Worm (Caenorhabditis elegans): ENCODE measurements around the gene pes-4.
A peak's percentile ranks its signal among the peaks of the same experiment; 100 is the strongest.

pes-4 gene

ce11 chrIII:1226256-1226655 lies 3.8 kb downstream of the pes-4 start:
- TF ChIP-seq ztf-23 (GFP tag; IDR thresholded peaks at IDR 0.05) (0 out of 2 replicates have a peak, but pooled peaks have one; percentile 9), ref-1 (GFP tag; conservative IDR thresholded peaks at IDR 0.05) (no peak)

ce11 chrIII:1225595-1225994 lies 4.5 kb downstream of the pes-4 start:
- no peak for TF ChIP-seq klf-2 (GFP tag; conservative IDR thresholded peaks at IDR 0.05)
- TF ChIP-seq flt-1 (GFP tag; IDR thresholded peaks at IDR 0.05) = 0 out of 2 replicates have a peak, but pooled peaks have one; percentile 19

ce11 chrIII:1225116-1225515 lies 5.0 kb downstream of the pes-4 start:
- TF ChIP-seq cog-1 (tag; optimal IDR thresholded peaks at IDR 0.05) (no peak), klf-2 (GFP tag; conservative IDR thresholded peaks at IDR 0.05) (no peak), ref-1 (GFP tag; conservative IDR thresholded peaks at IDR 0.05) (no peak), med-1 (GFP tag; optimal IDR thresholded peaks at IDR 0.05; ENCODE audit: insufficient read depth) (no peak), tab-1 (GFP tag; IDR thresholded peaks at IDR 0.05) (no peak)

- no peak for TF ChIP-seq flt-1 (GFP tag; IDR thresholded peaks at IDR 0.05)
- TF ChIP-seq ztf-23 (GFP tag; IDR thresholded peaks at IDR 0.05) = no peak
- TF ChIP-seq med-1 (GFP tag; optimal IDR thresholded peaks at IDR 0.05; ENCODE audit: insufficient read depth) = no peak
- no peak for TF ChIP-seq tab-1 (GFP tag; IDR thresholded peaks at IDR 0.05)
- TF ChIP-seq ztf-29 (GFP tag; IDR thresholded peaks at IDR 0.05) = no peak
- TF ChIP-seq ref-1 (GFP tag; conservative IDR thresholded peaks at IDR 0.05) = no peak
- no peak for TF ChIP-seq cog-1 (tag; optimal IDR thresholded peaks at IDR 0.05)
- no peak for TF ChIP-seq T22C8.4 (GFP tag; IDR thresholded peaks at IDR 0.05)
- no peak for TF ChIP-seq klf-2 (GFP tag; conservative IDR thresholded peaks at IDR 0.05)
Observed at ce11 chrIII:1223319-1224093, 6.6 kb downstream of the pes-4 start.

ce11 chrIII:1221995-1222394 lies 8.1 kb downstream of the pes-4 start:
- TF ChIP-seq T22C8.4 (GFP tag; IDR thresholded peaks at IDR 0.05) (0 out of 2 replicates have a peak, but pooled peaks have one; percentile 45), tab-1 (GFP tag; IDR thresholded peaks at IDR 0.05) (no peak)

ce11 chrIII:1220012-1220411 lies 10.1 kb downstream of the pes-4 start:
- TF ChIP-seq tab-1 (GFP tag; IDR thresholded peaks at IDR 0.05) = no peak
- TF ChIP-seq ztf-29 (GFP tag; IDR thresholded peaks at IDR 0.05) = no peak
- no peak for TF ChIP-seq klf-2 (GFP tag; conservative IDR thresholded peaks at IDR 0.05)
- no peak for TF ChIP-seq med-1 (GFP tag; optimal IDR thresholded peaks at IDR 0.05; ENCODE audit: insufficient read depth)
- no peak for TF ChIP-seq T22C8.4 (GFP tag; IDR thresholded peaks at IDR 0.05)
- no peak for TF ChIP-seq ref-1 (GFP tag; conservative IDR thresholded peaks at IDR 0.05)
- no peak for TF ChIP-seq ztf-23 (GFP tag; IDR thresholded peaks at IDR 0.05)
- TF ChIP-seq cog-1 (tag; optimal IDR thresholded peaks at IDR 0.05) = no peak
- no peak for TF ChIP-seq flt-1 (GFP tag; IDR thresholded peaks at IDR 0.05)

ce11 chrIII:1218998-1219397 lies 11.1 kb downstream of the pes-4 start:
- no peak for TF ChIP-seq med-1 (GFP tag; optimal IDR thresholded peaks at IDR 0.05; ENCODE audit: insufficient read depth)
- TF ChIP-seq flt-1 (GFP tag; IDR thresholded peaks at IDR 0.05) = no peak
- no peak for TF ChIP-seq T22C8.4 (GFP tag; IDR thresholded peaks at IDR 0.05)
- TF ChIP-seq klf-2 (GFP tag; conservative IDR thresholded peaks at IDR 0.05) = no peak
- no peak for TF ChIP-seq ztf-29 (GFP tag; IDR thresholded peaks at IDR 0.05)
- no peak for TF ChIP-seq tab-1 (GFP tag; IDR thresholded peaks at IDR 0.05)
- no peak for TF ChIP-seq cog-1 (tag; optimal IDR thresholded peaks at IDR 0.05)
- TF ChIP-seq ztf-23 (GFP tag; IDR thresholded peaks at IDR 0.05) = no peak
- TF ChIP-seq ref-1 (GFP tag; conservative IDR thresholded peaks at IDR 0.05) = no peak

ce11 chrIII:1218221-1218620 lies 11.9 kb downstream of the pes-4 start:
- TF ChIP-seq flt-1 (GFP tag; IDR thresholded peaks at IDR 0.05) (peak; percentile 75; the same call in 1 of the 2 replicates), ztf-29 (GFP tag; IDR thresholded peaks at IDR 0.05) (peak; percentile 72; the same call in 1 of the 2 replicates), tab-1 (GFP tag; IDR thresholded peaks at IDR 0.05) (peak; percentile 83; the same call in 1 of the 2 replicates), cog-1 (tag; optimal IDR thresholded peaks at IDR 0.05) (no peak), ztf-23 (GFP tag; IDR thresholded peaks at IDR 0.05) (peak; percentile 60), med-1 (GFP tag; optimal IDR thresholded peaks at IDR 0.05; ENCODE audit: insufficient read depth) (no peak), ref-1 (GFP tag; conservative IDR thresholded peaks at IDR 0.05) (peak; percentile 32; the same call in 1 of the 2 replicates), klf-2 (GFP tag; conservative IDR thresholded peaks at IDR 0.05) (0 out of 2 replicates have a peak, but pooled peaks have one; percentile 26)

ce11 chrIII:1216096-1216495 lies 14.0 kb downstream of the pes-4 start:
- no peak for TF ChIP-seq ref-1 (GFP tag; conservative IDR thresholded peaks at IDR 0.05)
- no peak for TF ChIP-seq flt-1 (GFP tag; IDR thresholded peaks at IDR 0.05)
- peak; percentile 56 for TF ChIP-seq T22C8.4 (GFP tag; IDR thresholded peaks at IDR 0.05)
- TF ChIP-seq tab-1 (GFP tag; IDR thresholded peaks at IDR 0.05) = no peak

- no peak for TF ChIP-seq ztf-29 (GFP tag; IDR thresholded peaks at IDR 0.05)
- TF ChIP-seq flt-1 (GFP tag; IDR thresholded peaks at IDR 0.05) = no peak
- no peak for TF ChIP-seq cog-1 (tag; optimal IDR thresholded peaks at IDR 0.05)
- no peak for TF ChIP-seq ztf-23 (GFP tag; IDR thresholded peaks at IDR 0.05)
- TF ChIP-seq med-1 (GFP tag; optimal IDR thresholded peaks at IDR 0.05; ENCODE audit: insufficient read depth) = no peak
- no peak for TF ChIP-seq klf-2 (GFP tag; conservative IDR thresholded peaks at IDR 0.05)
- no peak for TF ChIP-seq tab-1 (GFP tag; IDR thresholded peaks at IDR 0.05)
- no peak for TF ChIP-seq ref-1 (GFP tag; conservative IDR thresholded peaks at IDR 0.05)
- no peak for TF ChIP-seq T22C8.4 (GFP tag; IDR thresholded peaks at IDR 0.05)
Observed at ce11 chrIII:1214680-1215079, 15.4 kb downstream of the pes-4 start, which contains the start of gene Y119D3B.21. Y119D3B.21 (plus strand) TSS chrIII:1215000.

All from whole organism, midembryonic.